Worm (Caenorhabditis elegans) whole organism, early embryonic: ENCODE results near the gene ZK688.4.

Experiments
- B0310.2 ChIP-seq: sonication (generic microtip); optimal IDR thresholded peaks from 2 replicates; lab custom pipeline; 2016; ENCODE audit warnings: mild to moderate bottlenecking, missing genetic modification characterization, missing compliant biosample characterization
- F13C5.2 ChIP-seq: sonication (generic microtip); optimal IDR thresholded peaks from 2 replicates; lab custom pipeline; 2017; ENCODE audit warnings: mild to moderate bottlenecking, missing genetic modification characterization, inconsistent platforms, missing compliant biosample characterization
- aly-1 ChIP-seq: sonication (generic microtip); optimal IDR thresholded peaks from 2 replicates; lab custom pipeline; 2016; ENCODE audit warnings: missing genetic modification characterization, missing compliant biosample characterization
- ama-1 ChIP-seq: fragments of 150-350 bp; optimal IDR thresholded peaks from 2 replicates; lab custom pipeline; 2014
- ceh-13 ChIP-seq: fragments of 200-800 bp; sonication (Bioruptor generic); optimal IDR thresholded peaks from 2 replicates; lab custom pipeline; 2018; ENCODE audit warnings: mild to moderate bottlenecking, missing genetic modification characterization, missing compliant biosample characterization
- ceh-36 ChIP-seq: sonication (generic microtip); optimal IDR thresholded peaks from 2 replicates; lab custom pipeline; 2016; ENCODE audit warnings: missing genetic modification characterization, inconsistent platforms, missing compliant biosample characterization
- ets-7 ChIP-seq: sonication (generic microtip); optimal IDR thresholded peaks from 2 replicates; lab custom pipeline; 2016; ENCODE audit warnings: missing genotype, missing genetic modification characterization, missing compliant biosample characterization
- flt-1 ChIP-seq: fragments of 200-800 bp; sonication (Bioruptor generic); IDR thresholded peaks from 2 replicates; pipeline ENCODE4 v1.3.6; 2022; ENCODE audit warnings: missing genetic modification characterization, missing compliant biosample characterization
- hmbx-1 ChIP-seq: sonication (generic microtip); optimal IDR thresholded peaks from 2 replicates; lab custom pipeline; 2016; ENCODE audit warnings: mild to moderate bottlenecking, missing genetic modification characterization, missing compliant biosample characterization
- hmg-4 ChIP-seq: fragments of 200-800 bp; sonication (Bioruptor generic); optimal IDR thresholded peaks from 2 replicates; lab custom pipeline; 2018; ENCODE audit warnings: mild to moderate bottlenecking, missing genetic modification characterization, missing compliant biosample characterization
- hnd-1 ChIP-seq: sonication (generic microtip); optimal IDR thresholded peaks from 2 replicates; lab custom pipeline; 2016; ENCODE audit warnings: missing genetic modification characterization, missing compliant biosample characterization
- pes-1 ChIP-seq: fragments of 200-800 bp; sonication (Bioruptor generic); IDR thresholded peaks from 2 replicates; pipeline ENCODE4 v1.3.6; 2022; ENCODE audit warnings: missing genetic modification reagents, missing genetic modification characterization, missing compliant biosample characterization
- scrt-1 ChIP-seq: fragments of 200-800 bp; sonication (Bioruptor generic); IDR thresholded peaks from 2 replicates; pipeline ENCODE4 v1.3.6; 2022; ENCODE audit warnings: missing genetic modification characterization, missing compliant biosample characterization
- sea-1 ChIP-seq: fragments of 200-800 bp; sonication (Bioruptor generic); conservative IDR thresholded peaks from 2 replicates; pipeline ENCODE4 v1.3.6; 2022; ENCODE audit warnings: missing genetic modification characterization, missing compliant biosample characterization
- tbx-11 ChIP-seq: fragments of 200-800 bp; sonication (Bioruptor generic); IDR thresholded peaks from 2 replicates; pipeline ENCODE4 v1.3.6; 2022; ENCODE audit warnings: missing genetic modification characterization, missing compliant biosample characterization
- tbx-37 ChIP-seq: fragments of 200-800 bp; sonication (Bioruptor generic); conservative IDR thresholded peaks from 2 replicates; pipeline ENCODE4 v1.3.6; 2022; ENCODE audit warnings: missing genetic modification reagents, missing genetic modification characterization, missing compliant biosample characterization
- tra-4 ChIP-seq: sonication (generic microtip); optimal IDR thresholded peaks from 2 replicates; lab custom pipeline; 2017; ENCODE audit warnings: missing genetic modification characterization, missing compliant biosample characterization

The ZK688.4 gene

ce11 chrIII:7925968-7926367 lies 31.1 kb downstream of the ZK688.4 start:
- no peak for TF ChIP-seq aly-1 (tag; lab: Kevin White, UChicago)
- no peak for TF ChIP-seq tbx-37 (GFP tag; lab: Robert Waterston, UW)
- no peak for TF ChIP-seq hnd-1 (tag; lab: Kevin White, UChicago)
- no peak for TF ChIP-seq scrt-1 (GFP tag; lab: Robert Waterston, UW)
- no peak for TF ChIP-seq tbx-11
- TF ChIP-seq hmbx-1 (tag; lab: Kevin White, UChicago) = no peak
- TF ChIP-seq sea-1 (GFP tag; lab: Robert Waterston, UW) = no peak
- TF ChIP-seq ets-7 = no peak
- no peak for TF ChIP-seq hmg-4
- no peak for TF ChIP-seq B0310.2 (tag; lab: Kevin White, UChicago)
- TF ChIP-seq flt-1 (GFP tag; lab: Robert Waterston, UW) = no peak
- no peak for TF ChIP-seq F13C5.2 (tag; lab: Kevin White, UChicago)
- TF ChIP-seq ama-1 (lab: Kevin White, UChicago) = no peak
- no peak for TF ChIP-seq pes-1 (GFP tag; lab: Robert Waterston, UW)
- TF ChIP-seq ceh-13 = no peak
- TF ChIP-seq tra-4 = no peak
- no peak for TF ChIP-seq ceh-36 (tag; lab: Kevin White, UChicago)

ce11 chrIII:7928549-7929129 lies 33.8 kb downstream of the ZK688.4 start, which contains the start of the genes C29E4.13 and npp-15:
Gene C29E4.13, minus strand, starts transcription at chrIII:7928717.
Gene npp-15, plus strand, starts transcription at chrIII:7929043.
- TF ChIP-seq pes-1 (GFP tag; lab: Robert Waterston, UW) (no peak), hnd-1 (tag; lab: Kevin White, UChicago) (no peak), scrt-1 (GFP tag; lab: Robert Waterston, UW) (no peak), B0310.2 (tag; lab: Kevin White, UChicago) (no peak)

ce11 chrIII:7933235-7933634 lies 38.4 kb downstream of the ZK688.4 start, which contains the start of gene ran-2:
Gene ran-2, plus strand, starts transcription at chrIII:7933535.
- TF ChIP-seq F13C5.2 (tag; lab: Kevin White, UChicago) (no peak), ets-7 (no peak), ceh-36 (tag; lab: Kevin White, UChicago) (no peak), hmg-4 (no peak), aly-1 (tag; lab: Kevin White, UChicago) (no peak), sea-1 (GFP tag; lab: Robert Waterston, UW) (no peak), ama-1 (lab: Kevin White, UChicago) (no peak)

ce11 chrIII:7937548-7937947 lies 42.7 kb downstream of the ZK688.4 start, which contains the start of gene C29E4.10:
Gene C29E4.10, plus strand, starts transcription at chrIII:7937848.
- TF ChIP-seq pes-1 (GFP tag; lab: Robert Waterston, UW) (no peak), ama-1 (lab: Kevin White, UChicago) (no peak), hmbx-1 (tag; lab: Kevin White, UChicago) (no peak), aly-1 (tag; lab: Kevin White, UChicago) (no peak), B0310.2 (tag; lab: Kevin White, UChicago) (no peak), scrt-1 (GFP tag; lab: Robert Waterston, UW) (no peak), flt-1 (GFP tag; lab: Robert Waterston, UW) (no peak), hnd-1 (tag; lab: Kevin White, UChicago) (no peak), ets-7 (no peak), ceh-36 (tag; lab: Kevin White, UChicago) (no peak), tra-4 (no peak), tbx-37 (GFP tag; lab: Robert Waterston, UW) (no peak), hmg-4 (no peak), tbx-11 (no peak)

- TF ChIP-seq ama-1 (lab: Kevin White, UChicago) (no peak), hmbx-1 (tag; lab: Kevin White, UChicago) (no peak), hnd-1 (tag; lab: Kevin White, UChicago) (no peak), ceh-13 (no peak), pes-1 (GFP tag; lab: Robert Waterston, UW) (no peak), aly-1 (tag; lab: Kevin White, UChicago) (no peak), ets-7 (no peak), sea-1 (GFP tag; lab: Robert Waterston, UW) (no peak), flt-1 (GFP tag; lab: Robert Waterston, UW) (no peak), ceh-36 (tag; lab: Kevin White, UChicago) (no peak)
Observed at ce11 chrIII:7940819-7941218, 46.0 kb downstream of the ZK688.4 start, which contains the start of gene C29E4.12. Gene C29E4.12, plus strand, starts transcription at chrIII:7941151.

ce11 chrIII:7941417-7941816 lies 46.6 kb downstream of the ZK688.4 start, which contains the start of gene kle-2:
Gene kle-2, plus strand, starts transcription at chrIII:7941717.
- TF ChIP-seq ceh-36 (tag; lab: Kevin White, UChicago) = no peak
- TF ChIP-seq ceh-13 = no peak
- TF ChIP-seq hmbx-1 (tag; lab: Kevin White, UChicago) = no peak
- no peak for TF ChIP-seq scrt-1 (GFP tag; lab: Robert Waterston, UW)
- no peak for TF ChIP-seq aly-1 (tag; lab: Kevin White, UChicago)
- TF ChIP-seq hnd-1 (tag; lab: Kevin White, UChicago) = no peak
- TF ChIP-seq tra-4 = no peak
- TF ChIP-seq tbx-37 (GFP tag; lab: Robert Waterston, UW) = no peak
- no peak for TF ChIP-seq hmg-4
- no peak for TF ChIP-seq B0310.2 (tag; lab: Kevin White, UChicago)
- TF ChIP-seq tbx-11 = no peak
